Fruit fly (Drosophila melanogaster) whole organism, prepupa: ENCODE results near the gene CG7289.

Experiments
- CG11294 ChIP-seq: fragments of 200-800 bp; sonication (Bioruptor generic); IDR thresholded peaks from 2 replicates; pipeline ENCODE4 v1.3.6; 2022; ENCODE audit warnings: missing biosample characterization, missing genetic modification characterization
- CG1621 ChIP-seq: fragments of 200-800 bp; sonication (Bioruptor generic); optimal IDR thresholded peaks from 3 replicates; lab custom pipeline; 2018; ENCODE audit warnings: missing biosample characterization, mild to moderate bottlenecking, missing genetic modification characterization
- CG34406 ChIP-seq: fragments of 200-800 bp; sonication (Bioruptor generic); optimal IDR thresholded peaks from 3 replicates; lab custom pipeline; 2016; ENCODE audit warnings: missing biosample characterization, missing genetic modification characterization
- CG6276 ChIP-seq: fragments of 200-800 bp; sonication (Bioruptor generic); optimal IDR thresholded peaks from 2 replicates; lab custom pipeline; 2017; ENCODE audit warnings: missing biosample characterization, mild to moderate bottlenecking, missing genetic modification characterization
- Eip93F ChIP-seq: fragments of 200-800 bp; sonication (Bioruptor generic); optimal IDR thresholded peaks from 2 replicates; lab custom pipeline; 2016; ENCODE audit warnings: missing biosample characterization, mild to moderate bottlenecking, missing genetic modification characterization
- Lpt ChIP-seq: fragments of 200-800 bp; sonication (Bioruptor generic); optimal IDR thresholded peaks from 3 replicates; lab custom pipeline; 2016; ENCODE audit warnings: missing biosample characterization, missing genetic modification characterization
- Smox ChIP-seq: fragments of 200-800 bp; sonication (Bioruptor generic); optimal IDR thresholded peaks from 3 replicates; lab custom pipeline; 2016; ENCODE audit warnings: missing biosample characterization, missing genetic modification characterization
- Sox15 ChIP-seq: fragments of 200-800 bp; sonication (Bioruptor generic); optimal IDR thresholded peaks from 3 replicates; lab custom pipeline; 2016; ENCODE audit warnings: missing biosample characterization, missing genetic modification characterization
- acj6 ChIP-seq: fragments of 200-800 bp; sonication (Bioruptor generic); optimal IDR thresholded peaks from 3 replicates; lab custom pipeline; 2016; ENCODE audit warnings: missing biosample characterization, missing genetic modification characterization
- eg ChIP-seq: fragments of 200-800 bp; sonication (Bioruptor generic); IDR thresholded peaks from 3 replicates; pipeline ENCODE4 v1.3.6; 2022; ENCODE audit warnings: missing biosample characterization, missing genetic modification characterization
- spab ChIP-seq: fragments of 200-800 bp; sonication (Bioruptor generic); optimal IDR thresholded peaks from 2 replicates; lab custom pipeline; 2017; ENCODE audit warnings: missing biosample characterization, mild to moderate bottlenecking, missing genetic modification characterization, missing genetic modification reagents

- TF ChIP-seq acj6 (GFP tag; lab: Kevin White, UChicago), result no peak
- no peak for TF ChIP-seq eg
- no peak for TF ChIP-seq CG34406 (GFP tag; lab: Kevin White, UChicago)
- TF ChIP-seq Eip93F (GFP tag; lab: Kevin White, UChicago), result no peak
- TF ChIP-seq Lpt, result no peak
- no peak for TF ChIP-seq CG6276 (GFP tag; lab: Kevin White, UChicago)
- no peak for TF ChIP-seq CG11294 (GFP tag; lab: Robert Waterston, UW)
- no peak for TF ChIP-seq spab
- no peak for TF ChIP-seq Sox15 (GFP tag; lab: Kevin White, UChicago)
- TF ChIP-seq Smox (GFP tag; lab: Kevin White, UChicago), result no peak
- TF ChIP-seq CG1621, result no peak
Observed at dm6 chr2L:1988192-1988561, 6.2 kb downstream of the CG7289 start, which contains the start of gene Npc2a.
